Worm (Caenorhabditis elegans) whole organism, L1 larva: Measurements from ENCODE around the gene C29A12.6.

Experiments
- C04F5.9 ChIP-seq: sonication (generic microtip); optimal IDR thresholded peaks from 2 replicates; lab custom pipeline; 2016; ENCODE audit warnings: missing genetic modification characterization, missing compliant biosample characterization
- C16A3.4 ChIP-seq: fragments of 150-350 bp; optimal IDR thresholded peaks from 2 replicates; lab custom pipeline; 2014; ENCODE audit warnings: missing biosample characterization, missing genetic modification characterization
- F16B12.6 ChIP-seq: fragments of 150-350 bp; optimal IDR thresholded peaks from 2 replicates; lab custom pipeline; 2014; ENCODE audit warnings: missing biosample characterization, missing genetic modification characterization
- aha-1 ChIP-seq: fragments of 150-350 bp; optimal IDR thresholded peaks from 2 replicates; lab custom pipeline; 2014; ENCODE audit warnings: missing biosample characterization, missing genetic modification characterization
- alr-1 ChIP-seq: fragments of 200-800 bp; sonication (Bioruptor generic); optimal IDR thresholded peaks from 2 replicates; lab custom pipeline; 2018; ENCODE audit warnings: borderline replicate concordance, mild to moderate bottlenecking, missing genetic modification characterization, missing compliant biosample characterization
- ama-1 ChIP-seq: fragments of 150-350 bp; optimal IDR thresholded peaks from 2 replicates; lab custom pipeline; 2014
- blmp-1 ChIP-seq: fragments of 150-350 bp; optimal IDR thresholded peaks from 2 replicates; lab custom pipeline; 2014; ENCODE audit warnings: missing biosample characterization, missing genetic modification characterization
- ceh-63 ChIP-seq: fragments of 200-800 bp; sonication (Bioruptor generic); optimal IDR thresholded peaks from 2 replicates; lab custom pipeline; 2018; ENCODE audit warnings: mild to moderate bottlenecking, missing genetic modification characterization, missing compliant biosample characterization
- ceh-8 ChIP-seq: fragments of 200-800 bp; sonication (Bioruptor generic); optimal IDR thresholded peaks from 2 replicates; lab custom pipeline; 2018; ENCODE audit warnings: mild to moderate bottlenecking, missing genetic modification characterization, moderate library complexity, missing compliant biosample characterization
- ceh-82 ChIP-seq, 3 experiments: fragments of 150-350 bp in 1 of 3; sonication (generic microtip) in 2 of 3; optimal IDR thresholded peaks; 2 replicates each; lab custom pipeline; 2014 to 2017; ENCODE audit warnings: missing biosample characterization in 3 of 3, missing genetic modification characterization in 3 of 3
- ceh-88 ChIP-seq: fragments of 200-800 bp; sonication (Bioruptor generic); IDR thresholded peaks from 2 replicates; pipeline ENCODE4 v1.3.6; 2022; ENCODE audit warnings: missing genetic modification characterization, missing compliant biosample characterization
- ceh-90 ChIP-seq: sonication (generic microtip); optimal IDR thresholded peaks from 2 replicates; lab custom pipeline; 2016; ENCODE audit warnings: missing genetic modification characterization, missing compliant biosample characterization
- ces-1 ChIP-seq: fragments of 150-350 bp; optimal IDR thresholded peaks from 2 replicates; lab custom pipeline; 2014; ENCODE audit warnings: missing biosample characterization, missing genetic modification reagents, missing genetic modification characterization
- efl-1 ChIP-seq, 4 experiments: fragments of 150-350 bp; optimal IDR thresholded peaks in 3 of 4; peaks in 1 of 4; 1 replicate in 1 of 4; 2 replicates in 3 of 4; lab custom pipeline; 2014; ENCODE audit warnings: missing biosample characterization in 2 of 4, missing genetic modification characterization in 2 of 4, missing genetic modification reagents in 2 of 4
- efl-3 ChIP-seq: fragments of 200-800 bp; sonication (Bioruptor generic); optimal IDR thresholded peaks from 2 replicates; lab custom pipeline; 2018; ENCODE audit warnings: mild to moderate bottlenecking, missing genetic modification characterization, missing compliant biosample characterization
- egl-13 ChIP-seq: sonication (generic microtip); optimal IDR thresholded peaks from 2 replicates; lab custom pipeline; 2016; ENCODE audit warnings: missing genotype, missing genetic modification reagents, missing genetic modification characterization, missing compliant biosample characterization
- elt-3 ChIP-seq, 6 experiments: fragments of 150-350 bp in 1 of 6; sonication (generic microtip); optimal IDR thresholded peaks; 2 replicates each; lab custom pipeline; 2017 to 2018; ENCODE audit warnings: missing biosample characterization in 6 of 6, missing genetic modification characterization in 6 of 6, inconsistent platforms in 1 of 6
- ets-5 ChIP-seq: fragments of 200-800 bp; sonication (Bioruptor generic); IDR thresholded peaks from 2 replicates; pipeline ENCODE4 v1.3.6; 2022; ENCODE audit warnings: missing genetic modification characterization, missing compliant biosample characterization
- fkh-10 ChIP-seq: sonication (generic microtip); optimal IDR thresholded peaks from 2 replicates; lab custom pipeline; 2017; ENCODE audit warnings: missing biosample characterization, missing genetic modification reagents, missing genetic modification characterization
- fkh-8 ChIP-seq: sonication (generic microtip); optimal IDR thresholded peaks from 2 replicates; lab custom pipeline; 2016; ENCODE audit warnings: mild to moderate bottlenecking, missing genetic modification characterization, missing compliant biosample characterization
- grh-1 ChIP-seq: fragments of 200-800 bp; sonication (Bioruptor generic); IDR thresholded peaks from 2 replicates; pipeline ENCODE4 v1.3.6; 2022; ENCODE audit warnings: missing genetic modification reagents, missing genetic modification characterization, missing compliant biosample characterization
- hlh-17 ChIP-seq: fragments of 200-800 bp; sonication (Bioruptor generic); optimal IDR thresholded peaks from 2 replicates; lab custom pipeline; 2018; ENCODE audit warnings: missing genetic modification characterization, mild to moderate bottlenecking, missing compliant biosample characterization, moderate library complexity, borderline replicate concordance
- hlh-4 ChIP-seq: sonication (generic microtip); optimal IDR thresholded peaks from 2 replicates; lab custom pipeline; 2016; ENCODE audit warnings: mild to moderate bottlenecking, missing genetic modification characterization, missing compliant biosample characterization
- irx-1 ChIP-seq: sonication (generic microtip); optimal IDR thresholded peaks from 2 replicates; lab custom pipeline; 2016; ENCODE audit warnings: missing genetic modification characterization, missing compliant biosample characterization
- lin-13 ChIP-seq: fragments of 150-350 bp; optimal IDR thresholded peaks from 2 replicates; lab custom pipeline; 2014; ENCODE audit warnings: missing biosample characterization, missing genetic modification reagents, missing genetic modification characterization
- lin-15B ChIP-seq: fragments of 150-350 bp; sonication (generic microtip); optimal IDR thresholded peaks from 3 replicates; lab custom pipeline; 2014; ENCODE audit warnings: missing biosample characterization, missing genetic modification characterization
- lin-35 ChIP-seq, 2 experiments: fragments of 150-350 bp; optimal IDR thresholded peaks; 2 replicates each; lab custom pipeline; 2014; ENCODE audit warnings: missing biosample characterization in 2 of 2, missing genetic modification characterization in 2 of 2, missing genetic modification reagents in 2 of 2
- lin-39 ChIP-seq: fragments of 150-350 bp; optimal IDR thresholded peaks from 2 replicates; lab custom pipeline; 2014; ENCODE audit warnings: missing biosample characterization, missing genetic modification reagents, missing genetic modification characterization
- lir-3 ChIP-seq: sonication (generic microtip); optimal IDR thresholded peaks from 2 replicates; lab custom pipeline; 2016; ENCODE audit warnings: mild to moderate bottlenecking, missing genetic modification characterization, moderate library complexity, missing compliant biosample characterization; ENCODE audit not compliant: poor library complexity
- nhr-11 ChIP-seq: fragments of 150-350 bp; optimal IDR thresholded peaks from 2 replicates; lab custom pipeline; 2014; ENCODE audit warnings: missing biosample characterization, missing genetic modification characterization
- nhr-12 ChIP-seq: sonication (generic microtip); optimal IDR thresholded peaks from 2 replicates; lab custom pipeline; 2017; ENCODE audit warnings: missing biosample characterization, missing genetic modification characterization
- nhr-20 ChIP-seq: sonication (generic microtip); optimal IDR thresholded peaks from 2 replicates; lab custom pipeline; 2016; ENCODE audit warnings: mild to moderate bottlenecking, missing genetic modification characterization, missing compliant biosample characterization
- nhr-28 ChIP-seq: fragments of 150-350 bp; optimal IDR thresholded peaks from 2 replicates; lab custom pipeline; 2014; ENCODE audit warnings: missing biosample characterization, missing genetic modification characterization
- nhr-47 ChIP-seq: sonication (generic microtip); optimal IDR thresholded peaks from 2 replicates; lab custom pipeline; 2016; ENCODE audit warnings: mild to moderate bottlenecking, missing genetic modification characterization, moderate library complexity, missing compliant biosample characterization
- nhr-76 ChIP-seq: sonication (generic microtip); optimal IDR thresholded peaks from 2 replicates; lab custom pipeline; 2017; ENCODE audit warnings: missing biosample characterization, missing genetic modification characterization
- nhr-77 ChIP-seq: fragments of 150-350 bp; optimal IDR thresholded peaks from 2 replicates; lab custom pipeline; 2014; ENCODE audit warnings: missing biosample characterization, missing genetic modification characterization
- pag-3 ChIP-seq: sonication (generic microtip); optimal IDR thresholded peaks from 2 replicates; lab custom pipeline; 2017; ENCODE audit warnings: missing genetic modification characterization, mild to moderate bottlenecking, missing compliant biosample characterization, antibody characterized with exemption, borderline replicate concordance; ENCODE audit not compliant: insufficient read depth
- pqm-1 ChIP-seq: sonication (generic microtip); optimal IDR thresholded peaks from 3 replicates; lab custom pipeline; 2017; ENCODE audit warnings: missing biosample characterization, missing genetic modification characterization
- skn-1 ChIP-seq: fragments of 150-350 bp; optimal IDR thresholded peaks from 2 replicates; lab custom pipeline; 2014; ENCODE audit warnings: missing biosample characterization, missing genetic modification characterization
- sox-4 ChIP-seq: sonication (generic microtip); optimal IDR thresholded peaks from 2 replicates; lab custom pipeline; 2016; ENCODE audit warnings: missing genetic modification characterization, missing compliant biosample characterization
- sup-37 ChIP-seq: fragments of 200-800 bp; sonication (Bioruptor generic); optimal IDR thresholded peaks from 2 replicates; lab custom pipeline; 2018; ENCODE audit warnings: mild to moderate bottlenecking, missing genetic modification characterization, missing compliant biosample characterization
- swsn-7 ChIP-seq: sonication (generic microtip); optimal IDR thresholded peaks from 2 replicates; lab custom pipeline; 2016; ENCODE audit warnings: missing genetic modification characterization, missing compliant biosample characterization
- unc-62 ChIP-seq: fragments of 150-350 bp; optimal IDR thresholded peaks from 2 replicates; lab custom pipeline; 2014; ENCODE audit warnings: missing biosample characterization, missing genetic modification reagents, missing genetic modification characterization
- zag-1 ChIP-seq: fragments of 150-350 bp; optimal IDR thresholded peaks from 2 replicates; lab custom pipeline; 2014; ENCODE audit warnings: missing biosample characterization, missing genetic modification characterization

The C29A12.6 gene

DNA sequence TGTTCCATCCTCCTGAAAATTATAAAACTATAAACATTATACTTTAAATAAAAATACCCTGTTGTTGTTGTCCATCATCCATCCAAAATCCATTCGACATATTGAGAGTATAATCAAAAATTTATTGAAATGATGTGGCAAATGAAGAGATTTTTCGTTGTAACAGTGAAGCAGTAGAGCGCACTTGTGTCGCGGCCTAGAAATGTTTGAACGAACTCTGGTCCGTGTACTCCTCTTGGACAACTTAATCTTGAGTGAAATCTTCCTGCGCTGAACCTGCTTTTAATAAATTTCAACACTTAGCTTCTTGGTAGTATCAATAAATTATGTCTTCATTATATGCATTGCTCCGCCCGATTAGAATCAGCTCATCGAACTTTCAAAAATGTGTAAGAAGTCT is 47.6 kb downstream of the C29A12.6 start, which contains the start of the genes F32D8.14 and F32D8.5 (continued):
- TF ChIP-seq ceh-63 (no peak), lin-15B (tag; lab: Kevin White, UChicago) (peak; percentile 84), ets-5 (no peak), sup-37 (GFP tag; lab: Kevin White, UChicago) (peak; percentile 16), F16B12.6 (tag; lab: Kevin White, UChicago) (no peak), sox-4 (tag; lab: Kevin White, UChicago) (peak; percentile 85), blmp-1 (tag; lab: Kevin White, UChicago) (peak; percentile 68), unc-62 (GFP tag; lab: Kevin White, UChicago) (no peak), ceh-82 (tag; optimal IDR thresholded peaks at IDR 0.05; lab: Kevin White, UChicago) (peak; percentile 56 to 84 (median 76)), nhr-20 (peak; percentile 91), zag-1 (tag; lab: Kevin White, UChicago) (no peak), lin-13 (GFP tag; lab: Kevin White, UChicago) (peak; percentile 75), C04F5.9 (tag; lab: Kevin White, UChicago) (peak; percentile 65), C16A3.4 (peak; percentile 88), nhr-47 (tag; lab: Kevin White, UChicago) (peak; percentile 89), ceh-8 (peak; percentile 51), nhr-28 (no peak), fkh-8 (tag; lab: Kevin White, UChicago) (peak; percentile 84), efl-3 (no peak), elt-3 (tag; optimal IDR thresholded peaks at IDR 0.05; lab: Kevin White, UChicago) (peak in 1 of 6 experiments; percentile 77), ceh-90 (tag; lab: Kevin White, UChicago) (peak; percentile 88), lir-3 (tag; lab: Kevin White, UChicago) (peak; percentile 96), alr-1 (tag; lab: Kevin White, UChicago) (no peak), lin-39 (tag; lab: Kevin White, UChicago) (no peak), efl-1 (optimal IDR thresholded peaks at IDR 0.05; lab: Kevin White, UChicago) (peak; percentile 83 to 87), efl-1 (GFP tag; optimal IDR thresholded peaks at IDR 0.05 in 1 of 2; lab: Kevin White, UChicago) (peak; percentile 82 to 98), nhr-77 (tag; lab: Kevin White, UChicago) (peak; percentile 67), irx-1 (peak; percentile 90), fkh-10 (GFP tag; lab: Kevin White, UChicago) (no peak), nhr-11 (no peak), nhr-76 (tag; lab: Kevin White, UChicago) (no peak), grh-1 (GFP tag; lab: Robert Waterston, UW) (peak; percentile 16; the same call in 1 of the 2 replicates), lin-35 (GFP tag; optimal IDR thresholded peaks at IDR 0.05; lab: Kevin White, UChicago) (peak; percentile 85 to 88), ama-1 (lab: Kevin White, UChicago) (no peak), pqm-1 (tag; lab: Kevin White, UChicago) (no peak), ces-1 (GFP tag; lab: Kevin White, UChicago) (no peak), hlh-17 (GFP tag; lab: Kevin White, UChicago) (no peak), ceh-88 (GFP tag; lab: Robert Waterston, UW) (no peak; the same call in 1 of the 2 replicates), aha-1 (no peak), pag-3 (tag; lab: Kevin White, UChicago) (no peak), egl-13 (tag; lab: Kevin White, UChicago) (peak; percentile 85), swsn-7 (peak; percentile 91), nhr-12 (tag; lab: Kevin White, UChicago) (no peak), hlh-4 (tag; lab: Kevin White, UChicago) (peak; percentile 9), skn-1 (tag; lab: Kevin White, UChicago) (peak; percentile 79)
